Worm (Caenorhabditis elegans): ENCODE measurements around the gene K01A6.4.

DNA sequence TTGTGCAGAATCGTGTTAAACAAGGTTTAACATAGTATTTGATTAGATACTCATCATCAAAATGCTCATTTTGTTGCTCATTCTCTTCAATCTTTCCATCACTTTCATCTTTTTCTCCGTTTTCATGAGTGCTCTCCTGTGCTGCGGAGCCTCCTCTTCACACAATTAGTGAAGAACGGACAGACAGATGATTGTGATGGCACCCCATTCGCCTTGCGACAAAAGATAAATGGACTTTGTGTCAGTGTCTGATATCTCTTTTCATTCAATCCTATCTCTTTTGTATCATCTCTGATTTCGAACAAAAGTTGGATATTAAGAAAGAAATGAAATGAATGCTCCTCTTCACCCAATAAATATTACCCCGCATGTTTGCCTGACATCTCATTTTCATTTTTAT lies 29.8 kb downstream of the K01A6.4 start:
- TF ChIP-seq nhr-12 (tag; optimal IDR thresholded peaks at IDR 0.05) (no peak), mls-2 (tag; optimal IDR thresholded peaks at IDR 0.05) (no peak)
